Fruit fly (Drosophila melanogaster) whole organism: Measurements from ENCODE around the gene Mccc1.

Source experiments
- CG8478 ChIP-seq: fragments of >200 bp; optimal IDR thresholded peaks from 2 replicates; lab custom pipeline; 2018; ENCODE audit warnings: inconsistent platforms
- Dll ChIP-seq: fragments of >200 bp; optimal IDR thresholded peaks from 2 replicates; lab custom pipeline; 2017
- EcR ChIP-seq, 2 experiments: fragments of >200 bp; optimal IDR thresholded peaks; 2 replicates each; lab custom pipeline; 2017; ENCODE audit warnings: missing biosample characterization in 2 of 2, missing genetic modification characterization in 2 of 2, missing genetic modification reagents in 2 of 2
- pan ChIP-seq: fragments of >200 bp; optimal IDR thresholded peaks from 2 replicates; lab custom pipeline; 2017
- psq ChIP-seq: fragments of >200 bp; optimal IDR thresholded peaks from 2 replicates; lab custom pipeline; 2017
- usp ChIP-seq: fragments of >200 bp; optimal IDR thresholded peaks from 2 replicates; lab custom pipeline; 2017; ENCODE audit warnings: missing biosample characterization, missing genetic modification characterization, mixed read lengths

dm6 chr3R:31754605-31755004 is 39.1 kb downstream of the Mccc1 start, which contains the start of gene salt:
- TF ChIP-seq psq (lab: Kevin White, UChicago) (no peak), CG8478 (lab: Kevin White, UChicago) (no peak), EcR (GFP tag; optimal IDR thresholded peaks at IDR 0.05; lab: Kevin White, UChicago) (no peak), pan (lab: Kevin White, UChicago) (no peak), Dll (lab: Kevin White, UChicago) (no peak), usp (GFP tag; lab: Kevin White, UChicago) (no peak)
